Worm (Caenorhabditis elegans): ENCODE data around the gene F53H8.3.

DNA sequence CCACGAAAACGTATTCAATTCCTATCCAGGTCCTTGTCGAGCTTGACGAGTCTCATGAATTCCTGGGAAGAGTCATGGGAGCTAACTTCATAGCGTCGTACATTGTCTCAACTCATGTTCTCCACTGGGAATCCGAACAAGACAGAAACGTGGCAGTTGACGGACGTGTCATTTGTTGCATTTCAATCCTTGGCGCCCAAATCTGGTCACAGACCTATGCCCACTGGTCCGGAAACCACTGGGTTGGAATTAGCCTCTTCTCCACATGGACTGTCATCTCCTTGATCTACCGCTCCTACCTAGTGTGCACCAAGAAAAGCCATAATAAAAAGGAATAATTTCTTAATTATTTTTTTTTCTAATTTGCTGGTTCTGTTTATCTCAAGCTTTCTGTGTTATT is 44.3 kb downstream of the F53H8.3 start:
- TF ChIP-seq med-1 (GFP tag; optimal IDR thresholded peaks at IDR 0.05; ENCODE audit: insufficient read depth) (no peak), ztf-23 (GFP tag; IDR thresholded peaks at IDR 0.05) (no peak), flt-1 (GFP tag; IDR thresholded peaks at IDR 0.05) (no peak), T22C8.4 (GFP tag; IDR thresholded peaks at IDR 0.05) (no peak), klf-2 (GFP tag; conservative IDR thresholded peaks at IDR 0.05) (no peak)
